Fruit fly (Drosophila melanogaster) whole organism, embryonic: Measurements from ENCODE around the gene CG31068.

Experiments
- Antp ChIP-seq: fragments of 200-800 bp; sonication (Bioruptor generic); optimal IDR thresholded peaks from 3 replicates; lab custom pipeline; 2016; ENCODE audit warnings: missing biosample characterization, missing genetic modification characterization
- Atf6 ChIP-seq: fragments of 200-800 bp; sonication (Bioruptor generic); IDR thresholded peaks from 2 replicates; pipeline ENCODE4 v1.3.6; 2022; ENCODE audit warnings: missing biosample characterization, missing genetic modification characterization
- CG10209 ChIP-seq: fragments of 200-800 bp; sonication (Bioruptor generic); optimal IDR thresholded peaks from 3 replicates; lab custom pipeline; 2017; ENCODE audit warnings: missing biosample characterization, mild to moderate bottlenecking, missing genetic modification characterization, missing genetic modification reagents
- CG1024 ChIP-seq: fragments of 200-800 bp; sonication (Bioruptor generic); IDR thresholded peaks from 2 replicates; pipeline ENCODE4 v1.3.6; 2022; ENCODE audit warnings: missing biosample characterization, missing genetic modification characterization
- CG11504 ChIP-seq: fragments of 200-800 bp; sonication (Bioruptor generic); optimal IDR thresholded peaks from 3 replicates; lab custom pipeline; 2019; ENCODE audit warnings: missing biosample characterization, mild to moderate bottlenecking, missing genetic modification characterization, moderate library complexity
- CG11695 ChIP-seq: fragments of 200-800 bp; sonication (Bioruptor generic); IDR thresholded peaks from 3 replicates; pipeline ENCODE4 v1.3.6; 2022; ENCODE audit warnings: missing biosample characterization, missing genetic modification characterization
- CG12236 ChIP-seq: fragments of 200-800 bp; sonication (Bioruptor generic); optimal IDR thresholded peaks from 2 replicates; lab custom pipeline; 2016; ENCODE audit warnings: missing biosample characterization, missing genetic modification characterization
- CG13894 ChIP-seq: fragments of 200-800 bp; sonication (Bioruptor generic); optimal IDR thresholded peaks from 3 replicates; lab custom pipeline; 2018; ENCODE audit warnings: missing biosample characterization, mild to moderate bottlenecking, missing genetic modification characterization, moderate library complexity
- CG15073 ChIP-seq: fragments of 200-800 bp; sonication (Bioruptor generic); optimal IDR thresholded peaks from 2 replicates; lab custom pipeline; 2016; ENCODE audit warnings: missing biosample characterization, missing genetic modification characterization
- CG1602 ChIP-seq: fragments of 200-800 bp; sonication (Bioruptor generic); optimal IDR thresholded peaks from 3 replicates; lab custom pipeline; 2016; ENCODE audit warnings: missing biosample characterization, missing genetic modification characterization
- CG16815 ChIP-seq: fragments of 200-800 bp; sonication (Bioruptor generic); optimal IDR thresholded peaks from 3 replicates; lab custom pipeline; 2017; ENCODE audit warnings: missing biosample characterization, mild to moderate bottlenecking, missing genetic modification characterization
- CG17385 ChIP-seq: fragments of 200-800 bp; sonication (Bioruptor generic); optimal IDR thresholded peaks from 3 replicates; lab custom pipeline; 2018; ENCODE audit warnings: missing biosample characterization, mild to moderate bottlenecking, missing genetic modification characterization
- CG18476 ChIP-seq: fragments of 200-800 bp; sonication (Bioruptor generic); optimal IDR thresholded peaks from 2 replicates; lab custom pipeline; 2016; ENCODE audit warnings: missing biosample characterization, mild to moderate bottlenecking, missing genetic modification characterization
- CG3163 ChIP-seq: fragments of 200-800 bp; sonication (Bioruptor generic); optimal IDR thresholded peaks from 3 replicates; lab custom pipeline; 2016; ENCODE audit warnings: missing biosample characterization, missing genetic modification characterization
- CG32532 ChIP-seq: fragments of 200-800 bp; sonication (Bioruptor generic); IDR thresholded peaks from 2 replicates; pipeline ENCODE4 v1.3.6; 2022; ENCODE audit warnings: missing biosample characterization, missing genetic modification characterization
- CG33557 ChIP-seq: fragments of 200-800 bp; sonication (Bioruptor generic); optimal IDR thresholded peaks from 2 replicates; lab custom pipeline; 2019; ENCODE audit warnings: missing biosample characterization, mild to moderate bottlenecking, missing genetic modification characterization, moderate library complexity
- CG34422 ChIP-seq: fragments of 200-800 bp; sonication (Bioruptor generic); IDR thresholded peaks from 3 replicates; pipeline ENCODE4 v1.3.6; 2022; ENCODE audit warnings: missing biosample characterization, missing genetic modification characterization
- CG5180 ChIP-seq: fragments of 200-800 bp; sonication (Bioruptor generic); optimal IDR thresholded peaks from 3 replicates; lab custom pipeline; 2017; ENCODE audit warnings: missing biosample characterization, missing genetic modification characterization, mild to moderate bottlenecking, moderate library complexity, missing genetic modification reagents
- CG6654 ChIP-seq: fragments of 200-800 bp; sonication (Bioruptor generic); optimal IDR thresholded peaks from 2 replicates; lab custom pipeline; 2017; ENCODE audit warnings: missing biosample characterization, mild to moderate bottlenecking, missing genetic modification characterization
- CG9609 ChIP-seq: fragments of 200-800 bp; sonication (Bioruptor generic); optimal IDR thresholded peaks from 3 replicates; lab custom pipeline; 2016; ENCODE audit warnings: missing biosample characterization, missing genetic modification characterization
- Fer1 ChIP-seq: fragments of 200-800 bp; sonication (Bioruptor generic); optimal IDR thresholded peaks from 2 replicates; lab custom pipeline; 2017; ENCODE audit warnings: missing biosample characterization, mild to moderate bottlenecking, missing genetic modification characterization
- Gug ChIP-seq: fragments of 200-800 bp; sonication (Bioruptor generic); IDR thresholded peaks from 4 replicates; pipeline ENCODE4 v1.3.6; 2022; ENCODE audit warnings: missing biosample characterization, missing genetic modification characterization
- Hr51 ChIP-seq, 2 experiments: fragments of 200-800 bp; sonication (Bioruptor generic); optimal IDR thresholded peaks; 2 replicates in 1 of 2; 3 replicates in 1 of 2; lab custom pipeline; 2016 to 2018; ENCODE audit warnings: missing biosample characterization in 2 of 2, missing genetic modification characterization in 2 of 2, mild to moderate bottlenecking in 1 of 2, moderate library complexity in 1 of 2
- MESR4 ChIP-seq: fragments of 200-800 bp; sonication (Bioruptor generic); optimal IDR thresholded peaks from 2 replicates; lab custom pipeline; 2018; ENCODE audit warnings: missing biosample characterization, mild to moderate bottlenecking, missing genetic modification characterization, moderate library complexity
- MTF-1 ChIP-seq: fragments of 200-800 bp; sonication (Bioruptor generic); optimal IDR thresholded peaks from 2 replicates; lab custom pipeline; 2018; ENCODE audit warnings: missing biosample characterization, mild to moderate bottlenecking, missing genetic modification characterization, borderline replicate concordance
- Mad ChIP-seq: fragments of 200-800 bp; sonication (Bioruptor generic); optimal IDR thresholded peaks from 2 replicates; lab custom pipeline; 2016; ENCODE audit warnings: missing biosample characterization, missing genetic modification characterization
- Max ChIP-seq: fragments of 200-800 bp; sonication (Bioruptor generic); optimal IDR thresholded peaks from 2 replicates; lab custom pipeline; 2016; ENCODE audit warnings: missing biosample characterization, mild to moderate bottlenecking, missing genetic modification characterization
- Myb ChIP-seq: fragments of 200-800 bp; sonication (Bioruptor generic); optimal IDR thresholded peaks from 2 replicates; lab custom pipeline; 2016; ENCODE audit warnings: missing biosample characterization, missing genetic modification characterization
- Sox100B ChIP-seq: fragments of 200-800 bp; sonication (Bioruptor generic); optimal IDR thresholded peaks from 3 replicates; lab custom pipeline; 2018; ENCODE audit warnings: missing biosample characterization, mild to moderate bottlenecking, missing genetic modification characterization
- Spps ChIP-seq: fragments of 200-800 bp; sonication (Bioruptor generic); optimal IDR thresholded peaks from 2 replicates; lab custom pipeline; 2018; ENCODE audit warnings: missing biosample characterization, mild to moderate bottlenecking, missing genetic modification characterization
- cato ChIP-seq: fragments of 200-800 bp; sonication (Bioruptor generic); optimal IDR thresholded peaks from 2 replicates; lab custom pipeline; 2016; ENCODE audit warnings: missing biosample characterization, missing genetic modification characterization, borderline replicate concordance
- dan ChIP-seq: fragments of 200-800 bp; sonication (Bioruptor generic); IDR thresholded peaks from 2 replicates; pipeline ENCODE4 v1.3.6; 2022; ENCODE audit warnings: missing biosample characterization, missing genetic modification characterization
- emc ChIP-seq: fragments of 200-800 bp; sonication (Bioruptor generic); optimal IDR thresholded peaks from 2 replicates; lab custom pipeline; 2016; ENCODE audit warnings: missing biosample characterization, missing genetic modification characterization
- eve ChIP-seq, 2 experiments: fragments of >200 bp; optimal IDR thresholded peaks; 2 replicates each; lab custom pipeline; 2017; ENCODE audit warnings: missing biosample characterization in 2 of 2, missing genetic modification characterization in 2 of 2
- gcm2 ChIP-seq: fragments of 200-800 bp; sonication (Bioruptor generic); optimal IDR thresholded peaks from 2 replicates; lab custom pipeline; 2016; ENCODE audit warnings: missing biosample characterization, missing genetic modification characterization
- gem ChIP-seq: fragments of 200-800 bp; sonication (Bioruptor generic); optimal IDR thresholded peaks from 2 replicates; lab custom pipeline; 2019; ENCODE audit warnings: missing biosample characterization, mild to moderate bottlenecking, missing genetic modification characterization, moderate library complexity
- ham ChIP-seq: fragments of 200-800 bp; sonication (Bioruptor generic); IDR thresholded peaks from 2 replicates; pipeline ENCODE4 v1.3.6; 2022; ENCODE audit warnings: missing biosample characterization, missing genetic modification characterization
- her ChIP-seq: fragments of 200-800 bp; sonication (Bioruptor generic); optimal IDR thresholded peaks from 2 replicates; lab custom pipeline; 2016; ENCODE audit warnings: missing biosample characterization, missing genetic modification characterization
- ind ChIP-seq: fragments of 200-800 bp; sonication (Bioruptor generic); optimal IDR thresholded peaks from 3 replicates; lab custom pipeline; 2016; ENCODE audit warnings: missing biosample characterization, missing genetic modification characterization
- ken ChIP-seq: fragments of 200-800 bp; sonication (Bioruptor generic); IDR thresholded peaks from 3 replicates; pipeline ENCODE4 v1.3.6; 2022; ENCODE audit warnings: missing biosample characterization, missing genetic modification characterization
- lola ChIP-seq, 3 experiments: fragments of >200 bp in 2 of 3; fragments of 200-800 bp in 1 of 3; sonication (Bioruptor generic) in 1 of 3; optimal IDR thresholded peaks; 2 replicates each; lab custom pipeline; 2017 to 2019; ENCODE audit warnings: missing biosample characterization in 3 of 3, missing genetic modification characterization in 3 of 3, mild to moderate bottlenecking in 1 of 3, moderate library complexity in 1 of 3
- maf-S ChIP-seq: fragments of 200-800 bp; sonication (Bioruptor generic); optimal IDR thresholded peaks from 2 replicates; lab custom pipeline; 2016; ENCODE audit warnings: missing biosample characterization, missing genetic modification characterization
- otp ChIP-seq: fragments of 200-800 bp; sonication (Bioruptor generic); IDR thresholded peaks from 3 replicates; pipeline ENCODE4, ENCODE4 v1.3.6; 2022; ENCODE audit warnings: missing biosample characterization, missing genetic modification characterization
- pan ChIP-seq, 4 experiments: fragments of >200 bp in 3 of 4; fragments of 200-800 bp in 1 of 4; sonication (Bioruptor generic) in 1 of 4; optimal IDR thresholded peaks in 3 of 4; IDR thresholded peaks in 1 of 4; 2 replicates each; pipeline versions ENCODE4 v1.3.6 to Lab custom; 2017 to 2022; ENCODE audit warnings: missing biosample characterization in 2 of 4, missing genetic modification characterization in 2 of 4, mixed read lengths in 1 of 4
- pfk ChIP-seq: fragments of 200-800 bp; sonication (Bioruptor generic); optimal IDR thresholded peaks from 2 replicates; lab custom pipeline; 2018; ENCODE audit warnings: missing biosample characterization, mild to moderate bottlenecking, missing genetic modification characterization, moderate library complexity
- rib ChIP-seq: fragments of 200-800 bp; sonication (Bioruptor generic); IDR thresholded peaks from 2 replicates; pipeline ENCODE4 v1.3.6; 2022; ENCODE audit warnings: missing biosample characterization, missing genetic modification characterization
- scrt ChIP-seq: fragments of 200-800 bp; sonication (Bioruptor generic); optimal IDR thresholded peaks from 2 replicates; lab custom pipeline; 2018; ENCODE audit warnings: missing biosample characterization, mild to moderate bottlenecking, missing genetic modification characterization, moderate library complexity
- sima ChIP-seq: fragments of 200-800 bp; sonication (Bioruptor generic); optimal IDR thresholded peaks from 2 replicates; lab custom pipeline; 2016; ENCODE audit warnings: missing biosample characterization, missing genetic modification characterization

The CG31068 gene

DNA sequence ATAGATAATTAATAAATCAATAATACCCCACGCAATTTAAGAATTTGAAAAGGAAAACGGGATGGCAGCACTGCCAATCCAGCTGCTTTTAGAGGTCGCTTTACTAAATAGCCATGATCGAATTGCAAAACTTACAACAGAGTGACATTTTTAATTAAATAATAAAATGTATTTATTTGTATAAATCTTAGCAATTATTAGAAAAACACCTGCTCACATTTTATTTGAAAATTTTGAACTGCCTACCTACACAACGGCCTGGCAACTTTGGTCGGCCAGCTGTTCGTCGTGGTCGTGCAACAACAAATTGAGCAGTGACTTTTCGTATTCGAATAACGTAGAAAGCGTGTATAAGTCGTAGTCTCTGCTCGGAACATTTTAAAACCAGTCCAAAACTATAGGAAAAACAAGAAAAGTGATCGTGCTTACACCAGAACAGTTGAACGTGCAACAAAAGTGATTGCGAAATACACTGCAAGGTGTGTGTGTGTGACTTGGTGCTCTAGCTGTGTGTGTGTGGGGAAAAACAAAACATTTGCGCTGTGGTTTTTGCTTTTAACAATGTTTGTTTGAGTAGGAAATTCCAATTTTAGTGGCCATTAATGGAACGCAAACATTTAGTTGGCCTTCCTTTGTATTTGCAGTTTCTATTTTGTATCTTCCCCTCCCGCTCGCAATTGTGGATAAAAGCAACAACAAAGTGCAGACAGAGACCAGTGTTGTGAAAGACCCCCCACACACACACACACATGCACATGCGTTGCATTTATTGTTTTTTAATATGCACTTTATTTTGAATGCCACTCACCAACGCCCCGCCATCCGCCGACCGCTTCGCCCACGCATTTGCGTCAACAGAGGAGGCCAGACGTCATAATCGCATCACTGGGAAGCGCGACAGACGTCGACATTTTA lies 41.3 kb downstream of the CG31068 start, which contains the start of gene CG5938 (continued):
- TF ChIP-seq cato (peak; percentile 27), CG18476 (peak; percentile 19), lola (GFP tag; optimal IDR thresholded peaks at IDR 0.05; lab: Kevin White, UChicago) (peak in 1 of 3 experiments; percentile 20), Gug (GFP tag; lab: Robert Waterston, UW) (0 out of 4 replicates have a peak, but pooled peaks have one; percentile 9), CG11695 (GFP tag; lab: Robert Waterston, UW) (no peak; the same call in 2 of the 3 replicates), rib (no peak), pfk (GFP tag; lab: Kevin White, UChicago) (no peak), Myb (GFP tag; lab: Kevin White, UChicago) (peak; percentile 0), CG13894 (tag; lab: Kevin White, UChicago) (peak; percentile 13), CG9609 (GFP tag; lab: Kevin White, UChicago) (no peak), emc (no peak), Sox100B (peak; percentile 19), CG1602 (GFP tag; lab: Kevin White, UChicago) (peak; percentile 18), Spps (tag; lab: Kevin White, UChicago) (no peak), ken (GFP tag; lab: Robert Waterston, UW) (0 out of 3 replicates have a peak, but pooled peaks have one; percentile 13), CG17385 (peak; percentile 48), MESR4 (GFP tag; lab: Kevin White, UChicago) (peak; percentile 73), her (no peak), CG6654 (GFP tag; lab: Kevin White, UChicago) (no peak), Mad (GFP tag; lab: Kevin White, UChicago) (no peak), CG15073 (GFP tag; lab: Kevin White, UChicago) (no peak), Fer1 (GFP tag; lab: Kevin White, UChicago) (peak; percentile 22), scrt (GFP tag; lab: Kevin White, UChicago) (peak; percentile 13), otp (GFP tag; lab: Robert Waterston, UW) (no peak), dan (GFP tag; lab: Robert Waterston, UW) (no peak), CG1024 (GFP tag; lab: Robert Waterston, UW) (no peak), pan (optimal IDR thresholded peaks at IDR 0.05; lab: Kevin White, UChicago) (no peak), pan (GFP tag; optimal IDR thresholded peaks at IDR 0.05 in 1 of 2, IDR thresholded peaks at IDR 0.05 in 1 of 2) (no peak), CG33557 (no peak), sima (GFP tag; lab: Kevin White, UChicago) (no peak), gem (tag; lab: Kevin White, UChicago) (no peak), Antp (GFP tag; lab: Kevin White, UChicago) (no peak), CG10209 (GFP tag; lab: Kevin White, UChicago) (peak; percentile 8), CG34422 (GFP tag; lab: Robert Waterston, UW) (peak; percentile 30; the same call in 1 of the 3 replicates), ham (no peak), gcm2 (GFP tag; lab: Kevin White, UChicago) (no peak), Atf6 (GFP tag; lab: Robert Waterston, UW) (no peak; the same call in 1 of the 2 replicates), MTF-1 (GFP tag; lab: Kevin White, UChicago) (no peak), CG3163 (GFP tag; lab: Kevin White, UChicago) (no peak), ind (GFP tag; lab: Kevin White, UChicago) (peak; percentile 14), Max (no peak), eve (GFP tag; optimal IDR thresholded peaks at IDR 0.05; lab: Kevin White, UChicago) (no peak), CG5180 (GFP tag; lab: Kevin White, UChicago) (no peak), CG16815 (no peak), Hr51 (GFP tag; optimal IDR thresholded peaks at IDR 0.05; lab: Kevin White, UChicago) (peak in 1 of 2 experiments; percentile 29), CG11504 (tag; lab: Kevin White, UChicago) (peak; percentile 50), CG12236 (GFP tag; lab: Kevin White, UChicago) (no peak), maf-S (GFP tag; lab: Kevin White, UChicago) (no peak), CG32532 (GFP tag; lab: Robert Waterston, UW) (peak; percentile 41; the same call in 1 of the 2 replicates)
